Fruit fly (Drosophila melanogaster) whole organism, embryonic: ENCODE data around the gene Unc-115b.

Experiments used
- Abd-B ChIP-seq: fragments of 200-800 bp; sonication (Bioruptor generic); optimal IDR thresholded peaks from 2 replicates; lab custom pipeline; 2018; ENCODE audit warnings: missing biosample characterization, mild to moderate bottlenecking, missing genetic modification characterization, moderate library complexity
- CG10267 ChIP-seq: fragments of 200-800 bp; sonication (Bioruptor generic); optimal IDR thresholded peaks from 2 replicates; lab custom pipeline; 2018; ENCODE audit warnings: missing biosample characterization, mild to moderate bottlenecking, missing genetic modification characterization, moderate library complexity
- CG10979 ChIP-seq: fragments of 200-800 bp; sonication (Bioruptor generic); optimal IDR thresholded peaks from 2 replicates; lab custom pipeline; 2018; ENCODE audit warnings: missing biosample characterization, mild to moderate bottlenecking, missing genetic modification characterization, moderate library complexity
- CG11504 ChIP-seq: fragments of 200-800 bp; sonication (Bioruptor generic); optimal IDR thresholded peaks from 3 replicates; lab custom pipeline; 2019; ENCODE audit warnings: missing biosample characterization, mild to moderate bottlenecking, missing genetic modification characterization, moderate library complexity
- CG12071 ChIP-seq: fragments of 200-800 bp; sonication (Bioruptor generic); optimal IDR thresholded peaks from 3 replicates; lab custom pipeline; 2018; ENCODE audit warnings: missing biosample characterization, mild to moderate bottlenecking, missing genetic modification characterization
- CG13894 ChIP-seq: fragments of 200-800 bp; sonication (Bioruptor generic); optimal IDR thresholded peaks from 3 replicates; lab custom pipeline; 2018; ENCODE audit warnings: missing biosample characterization, mild to moderate bottlenecking, missing genetic modification characterization, moderate library complexity
- CG14965 ChIP-seq: fragments of 200-800 bp; sonication (Bioruptor generic); optimal IDR thresholded peaks from 2 replicates; lab custom pipeline; 2016; ENCODE audit warnings: missing biosample characterization, missing genetic modification characterization, borderline replicate concordance
- CG2199 ChIP-seq: fragments of 200-800 bp; sonication (Bioruptor generic); IDR thresholded peaks from 3 replicates; pipeline ENCODE4 v1.3.6; 2022; ENCODE audit warnings: missing biosample characterization, missing genetic modification characterization
- CG2889 ChIP-seq: fragments of 200-800 bp; sonication (Bioruptor generic); IDR thresholded peaks from 3 replicates; pipeline ENCODE4 v1.3.6; 2022; ENCODE audit warnings: missing biosample characterization, missing genetic modification characterization
- CG30020 ChIP-seq: fragments of 200-800 bp; optimal IDR thresholded peaks from 2 replicates; lab custom pipeline; 2019; ENCODE audit warnings: missing biosample characterization, mild to moderate bottlenecking, missing genetic modification characterization, moderate library complexity
- CG31441 ChIP-seq: fragments of 200-800 bp; sonication (Bioruptor generic); IDR thresholded peaks from 2 replicates; pipeline ENCODE4 v1.3.6; 2022; ENCODE audit warnings: missing biosample characterization, missing genetic modification characterization
- CG34376 ChIP-seq: fragments of 200-800 bp; sonication (Bioruptor generic); optimal IDR thresholded peaks from 2 replicates; lab custom pipeline; 2018; ENCODE audit warnings: missing biosample characterization, mild to moderate bottlenecking, missing genetic modification characterization
- CG42726 ChIP-seq: fragments of 200-800 bp; sonication (Bioruptor generic); IDR thresholded peaks from 2 replicates; pipeline ENCODE4 v1.3.6; 2022; ENCODE audit warnings: missing biosample characterization, missing genetic modification characterization; ENCODE audit not compliant: partially characterized antibody
- CG4617 ChIP-seq: fragments of 200-800 bp; sonication (Bioruptor generic); optimal IDR thresholded peaks from 3 replicates; lab custom pipeline; 2016; ENCODE audit warnings: missing biosample characterization, missing genetic modification characterization, borderline replicate concordance
- CG6254 ChIP-seq: fragments of 200-800 bp; sonication (Bioruptor generic); optimal IDR thresholded peaks from 3 replicates; lab custom pipeline; 2017; ENCODE audit warnings: mild to moderate bottlenecking, missing biosample characterization, missing genetic modification reagents, missing genetic modification characterization
- CG7372 ChIP-seq: fragments of 200-800 bp; sonication (Bioruptor generic); IDR thresholded peaks from 2 replicates; pipeline ENCODE4 v1.3.6; 2022; ENCODE audit warnings: missing biosample characterization, missing genetic modification characterization
- CTCF ChIP-seq: fragments of 200-800 bp; sonication (Bioruptor generic); optimal IDR thresholded peaks from 2 replicates; lab custom pipeline; 2017; ENCODE audit warnings: missing biosample characterization, mild to moderate bottlenecking, missing genetic modification characterization, moderate library complexity
- D ChIP-seq, 2 experiments: fragments of 200-800 bp in 1 of 2; fragments of >200 bp in 1 of 2; sonication (Bioruptor generic) in 1 of 2; optimal IDR thresholded peaks; 2 replicates in 1 of 2; 3 replicates in 1 of 2; lab custom pipeline; 2017; ENCODE audit warnings: mild to moderate bottlenecking in 1 of 2, missing biosample characterization in 1 of 2, missing genetic modification characterization in 1 of 2, missing genetic modification reagents in 1 of 2
- Deaf1 ChIP-seq: fragments of 200-800 bp; optimal IDR thresholded peaks from 3 replicates; lab custom pipeline; 2019; ENCODE audit warnings: missing biosample characterization, mild to moderate bottlenecking, missing genetic modification characterization, moderate library complexity
- Fer3 ChIP-seq: fragments of 200-800 bp; sonication (Bioruptor generic); optimal IDR thresholded peaks from 2 replicates; lab custom pipeline; 2018; ENCODE audit warnings: missing biosample characterization, mild to moderate bottlenecking, missing genetic modification characterization, moderate library complexity
- GATAe ChIP-seq: fragments of 200-800 bp; sonication (Bioruptor generic); conservative IDR thresholded peaks from 2 replicates; pipeline ENCODE4 v1.3.6; 2022; ENCODE audit warnings: missing biosample characterization, missing genetic modification characterization
- Mrtf ChIP-seq: fragments of 200-800 bp; sonication (Bioruptor generic); IDR thresholded peaks from 3 replicates; pipeline ENCODE4 v1.3.6; 2022; ENCODE audit warnings: missing biosample characterization, missing genetic modification characterization
- Rfx ChIP-seq: fragments of 200-800 bp; sonication (Bioruptor generic); IDR thresholded peaks from 2 replicates; pipeline ENCODE4 v1.3.6; 2022; ENCODE audit warnings: missing biosample characterization, missing genetic modification characterization
- Six4 ChIP-seq: fragments of 200-800 bp; sonication (Bioruptor generic); optimal IDR thresholded peaks from 2 replicates; lab custom pipeline; 2016; ENCODE audit warnings: missing biosample characterization, missing genetic modification characterization
- Xrp1 ChIP-seq: fragments of 200-800 bp; sonication (Bioruptor generic); IDR thresholded peaks from 2 replicates; pipeline ENCODE4 v1.3.6; 2022; ENCODE audit warnings: missing biosample characterization, missing genetic modification characterization
- ac ChIP-seq: fragments of 200-800 bp; sonication (Bioruptor generic); optimal IDR thresholded peaks from 3 replicates; lab custom pipeline; 2017; ENCODE audit warnings: missing biosample characterization, mild to moderate bottlenecking, missing genetic modification characterization
- bbx ChIP-seq: fragments of 200-800 bp; sonication (Bioruptor generic); IDR thresholded peaks from 2 replicates; pipeline ENCODE4 v1.3.6; 2022; ENCODE audit warnings: missing biosample characterization, missing genetic modification characterization; ENCODE audit not compliant: partially characterized antibody
- exex ChIP-seq: fragments of 200-800 bp; sonication (Bioruptor generic); optimal IDR thresholded peaks from 4 replicates; lab custom pipeline; 2018; ENCODE audit warnings: missing biosample characterization, mild to moderate bottlenecking, missing genetic modification characterization, moderate library complexity
- grau ChIP-seq: fragments of 200-800 bp; optimal IDR thresholded peaks from 3 replicates; lab custom pipeline; 2019; ENCODE audit warnings: missing biosample characterization, mild to moderate bottlenecking, missing genetic modification characterization, moderate library complexity
- grn ChIP-seq: fragments of 200-800 bp; sonication (Bioruptor generic); optimal IDR thresholded peaks from 3 replicates; lab custom pipeline; 2017; ENCODE audit warnings: missing biosample characterization, missing genetic modification characterization
- kay ChIP-seq: fragments of 200-800 bp; sonication (Bioruptor generic); optimal IDR thresholded peaks from 2 replicates; lab custom pipeline; 2016; ENCODE audit warnings: missing biosample characterization, missing genetic modification characterization
- mirr ChIP-seq: fragments of 200-800 bp; sonication (Bioruptor generic); optimal IDR thresholded peaks from 3 replicates; lab custom pipeline; 2018; ENCODE audit warnings: missing biosample characterization, mild to moderate bottlenecking, missing genetic modification characterization
- pita ChIP-seq: fragments of 200-800 bp; sonication (Bioruptor generic); optimal IDR thresholded peaks from 2 replicates; lab custom pipeline; 2017; ENCODE audit warnings: missing biosample characterization, mild to moderate bottlenecking, missing genetic modification characterization
- scrt ChIP-seq: fragments of 200-800 bp; sonication (Bioruptor generic); optimal IDR thresholded peaks from 2 replicates; lab custom pipeline; 2018; ENCODE audit warnings: missing biosample characterization, mild to moderate bottlenecking, missing genetic modification characterization, moderate library complexity
- sd ChIP-seq: fragments of 200-800 bp; sonication (Bioruptor generic); optimal IDR thresholded peaks from 3 replicates; lab custom pipeline; 2018; ENCODE audit warnings: missing biosample characterization, mild to moderate bottlenecking, missing genetic modification characterization, moderate library complexity
- sens ChIP-seq: fragments of 200-800 bp; sonication (Bioruptor generic); peaks from one replicate; lab custom pipeline; 2016; ENCODE audit warnings: missing biosample characterization, missing genetic modification characterization
- seq ChIP-seq: fragments of 200-800 bp; sonication (Bioruptor generic); IDR thresholded peaks from 2 replicates; pipeline ENCODE4 v1.3.6; 2022; ENCODE audit warnings: missing biosample characterization, missing genetic modification characterization
- sug ChIP-seq: fragments of 200-800 bp; optimal IDR thresholded peaks from 2 replicates; lab custom pipeline; 2019; ENCODE audit warnings: missing biosample characterization, mild to moderate bottlenecking, missing genetic modification characterization, moderate library complexity
- ttk ChIP-seq: fragments of 200-800 bp; sonication (Bioruptor generic); IDR thresholded peaks from 2 replicates; pipeline ENCODE4 v2.1.2; 2022; ENCODE audit warnings: missing biosample characterization, missing genetic modification characterization
- vfl ChIP-seq: fragments of 200-800 bp; sonication (Bioruptor generic); optimal IDR thresholded peaks from 2 replicates; lab custom pipeline; 2016; ENCODE audit warnings: missing biosample characterization, missing genetic modification characterization

Unc-115b gene

dm6 chr3R:9643977-9644376 is 48.6 kb downstream of the Unc-115b start:
- TF ChIP-seq seq (GFP tag; lab: Robert Waterston, UW) (no peak), Xrp1 (GFP tag; lab: Robert Waterston, UW) (no peak), Fer3 (tag; lab: Kevin White, UChicago) (no peak), CG7372 (no peak), CG2199 (GFP tag; lab: Robert Waterston, UW) (no peak), Abd-B (GFP tag; lab: Kevin White, UChicago) (no peak), sug (tag; lab: Kevin White, UChicago) (peak; percentile 61), CG30020 (no peak), ttk (no peak), exex (tag; lab: Kevin White, UChicago) (peak; percentile 86), CG10979 (no peak), D (optimal IDR thresholded peaks at IDR 0.05; lab: Kevin White, UChicago) (no peak), D (GFP tag; optimal IDR thresholded peaks at IDR 0.05; lab: Kevin White, UChicago) (no peak), CG10267 (no peak), grau (tag; lab: Kevin White, UChicago) (no peak), grn (GFP tag; lab: Kevin White, UChicago) (peak; percentile 41), CG31441 (no peak), CG4617 (no peak), CG2889 (GFP tag; lab: Robert Waterston, UW) (no peak), GATAe (GFP tag; lab: Robert Waterston, UW) (peak; percentile 39; the same call in 1 of the 2 replicates), ac (no peak), CG12071 (GFP tag; lab: Kevin White, UChicago) (no peak), CG34376 (GFP tag; lab: Kevin White, UChicago) (peak; percentile 74), mirr (peak; percentile 61), CG13894 (tag; lab: Kevin White, UChicago) (no peak), pita (GFP tag; lab: Kevin White, UChicago) (no peak), bbx (no peak), Mrtf (no peak), CTCF (GFP tag; lab: Kevin White, UChicago) (no peak), CG14965 (no peak), sd (tag; lab: Kevin White, UChicago) (peak; percentile 83), CG6254 (GFP tag; lab: Kevin White, UChicago) (no peak)

DNA sequence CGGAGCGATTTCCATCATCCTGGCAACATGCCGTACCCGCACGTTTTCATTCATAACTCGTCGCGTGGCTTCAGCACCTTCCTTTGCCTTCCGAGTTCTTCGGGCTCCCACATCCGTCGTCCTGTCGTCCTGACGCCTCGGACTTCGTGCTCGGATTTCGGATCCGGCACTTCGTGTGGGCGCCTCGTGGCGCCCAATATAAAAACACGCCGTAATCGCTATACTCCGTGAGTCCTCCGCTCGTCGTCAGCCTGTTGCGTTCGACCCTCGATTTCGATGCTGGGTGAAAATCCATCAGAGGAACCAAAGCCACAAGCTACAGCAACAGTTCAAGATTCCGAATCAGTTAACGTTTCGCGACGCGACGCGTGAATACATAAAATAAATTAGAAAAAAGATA is 52.3 kb downstream of the Unc-115b start:
- TF ChIP-seq Rfx (GFP tag; lab: Robert Waterston, UW) = 0 out of 2 replicates have a peak, but pooled peaks have one; percentile 4
- TF ChIP-seq Deaf1 = peak; percentile 93
- no peak for TF ChIP-seq Six4 (GFP tag; lab: Kevin White, UChicago)
- peak; percentile 16 for TF ChIP-seq sens (GFP tag; lab: Kevin White, UChicago)
- TF ChIP-seq CG11504 (tag; lab: Kevin White, UChicago) = peak; percentile 30
- no peak for TF ChIP-seq vfl (GFP tag; lab: Kevin White, UChicago)
- peak; percentile 83 for TF ChIP-seq scrt
- TF ChIP-seq CG13894 (tag; lab: Kevin White, UChicago) = peak; percentile 79

dm6 chr3R:9637882-9638281 is 54.7 kb downstream of the Unc-115b start, which contains the start of gene Dh44:
Gene Dh44, plus strand, starts transcription at chr3R:9638182.
- TF ChIP-seq CG42726 (GFP tag; lab: Robert Waterston, UW) = peak; percentile 7; the same call in 1 of the 2 replicates
- TF ChIP-seq kay (GFP tag; lab: Kevin White, UChicago) = no peak
- TF ChIP-seq, all 482 proteins: peak for 1
